Fruit fly (Drosophila melanogaster) whole organism, embryonic: ENCODE data around the gene CG7365.

ENCODE experiments used
- BtbVII ChIP-seq: fragments of 200-800 bp; sonication (Bioruptor generic); optimal IDR thresholded peaks from 3 replicates; lab custom pipeline; 2017; ENCODE audit warnings: missing biosample characterization, mild to moderate bottlenecking, missing genetic modification characterization
- Bteb2 ChIP-seq: fragments of 200-800 bp; sonication (Bioruptor generic); optimal IDR thresholded peaks from 2 replicates; lab custom pipeline; 2016; ENCODE audit warnings: missing biosample characterization, missing genetic modification characterization
- CG11504 ChIP-seq: fragments of 200-800 bp; sonication (Bioruptor generic); optimal IDR thresholded peaks from 3 replicates; lab custom pipeline; 2019; ENCODE audit warnings: missing biosample characterization, mild to moderate bottlenecking, missing genetic modification characterization, moderate library complexity
- CG13287 ChIP-seq: fragments of 200-800 bp; sonication (Bioruptor generic); IDR thresholded peaks from 2 replicates; pipeline ENCODE4 v1.3.6; 2022; ENCODE audit warnings: missing biosample characterization, missing genetic modification characterization; ENCODE audit not compliant: partially characterized antibody
- CG13775 ChIP-seq: fragments of 200-800 bp; sonication (Bioruptor generic); optimal IDR thresholded peaks from 3 replicates; lab custom pipeline; 2017; ENCODE audit warnings: missing biosample characterization, mild to moderate bottlenecking, missing genetic modification characterization
- CG13894 ChIP-seq: fragments of 200-800 bp; sonication (Bioruptor generic); optimal IDR thresholded peaks from 3 replicates; lab custom pipeline; 2018; ENCODE audit warnings: missing biosample characterization, mild to moderate bottlenecking, missing genetic modification characterization, moderate library complexity
- CG14014 ChIP-seq: fragments of 200-800 bp; sonication (Bioruptor generic); IDR thresholded peaks from 2 replicates; pipeline ENCODE4 v1.3.6; 2022; ENCODE audit warnings: missing biosample characterization, missing genetic modification characterization
- CG1529 ChIP-seq: fragments of 200-800 bp; sonication (Bioruptor generic); optimal IDR thresholded peaks from 3 replicates; lab custom pipeline; 2018; ENCODE audit warnings: missing biosample characterization, missing genetic modification characterization
- CG15514 ChIP-seq: fragments of 200-800 bp; sonication (Bioruptor generic); optimal IDR thresholded peaks from 3 replicates; lab custom pipeline; 2017; ENCODE audit warnings: missing biosample characterization, missing genetic modification characterization, mild to moderate bottlenecking, moderate library complexity, missing genetic modification reagents
- CG1647 ChIP-seq: fragments of 200-800 bp; sonication (Bioruptor generic); optimal IDR thresholded peaks from 3 replicates; lab custom pipeline; 2016; ENCODE audit warnings: missing biosample characterization, missing genetic modification characterization
- CG16813 ChIP-seq: fragments of 200-800 bp; sonication (Bioruptor generic); IDR thresholded peaks from 3 replicates; pipeline ENCODE4 v1.3.6; 2022; ENCODE audit warnings: missing biosample characterization, missing genetic modification characterization; ENCODE audit not compliant: partially characterized antibody
- CG17829 ChIP-seq: fragments of 200-800 bp; optimal IDR thresholded peaks from 2 replicates; lab custom pipeline; 2019; ENCODE audit warnings: missing biosample characterization, mild to moderate bottlenecking, missing genetic modification characterization, moderate library complexity
- CG18764 ChIP-seq: fragments of 200-800 bp; sonication (Bioruptor generic); optimal IDR thresholded peaks from 3 replicates; lab custom pipeline; 2016; ENCODE audit warnings: missing biosample characterization, missing genetic modification characterization
- CG2120 ChIP-seq: fragments of 200-800 bp; sonication (Bioruptor generic); optimal IDR thresholded peaks from 3 replicates; lab custom pipeline; 2016; ENCODE audit warnings: missing biosample characterization, missing genetic modification characterization
- CG33213 ChIP-seq: fragments of 200-800 bp; sonication (Bioruptor generic); optimal IDR thresholded peaks from 3 replicates; lab custom pipeline; 2016; ENCODE audit warnings: missing biosample characterization, missing genetic modification characterization
- CG42726 ChIP-seq: fragments of 200-800 bp; sonication (Bioruptor generic); IDR thresholded peaks from 2 replicates; pipeline ENCODE4 v1.3.6; 2022; ENCODE audit warnings: missing biosample characterization, missing genetic modification characterization; ENCODE audit not compliant: partially characterized antibody
- CG4328 ChIP-seq: fragments of 200-800 bp; sonication (Bioruptor generic); optimal IDR thresholded peaks from 3 replicates; lab custom pipeline; 2017; ENCODE audit warnings: missing biosample characterization, missing genetic modification reagents, missing genetic modification characterization
- CG4854 ChIP-seq: fragments of 200-800 bp; sonication (Bioruptor generic); optimal IDR thresholded peaks from 2 replicates; lab custom pipeline; 2016; ENCODE audit warnings: missing biosample characterization, missing genetic modification characterization, inconsistent platforms
- CG6765 ChIP-seq: fragments of 200-800 bp; sonication (Bioruptor generic); optimal IDR thresholded peaks from 3 replicates; lab custom pipeline; 2017; ENCODE audit warnings: missing biosample characterization, mild to moderate bottlenecking, missing genetic modification characterization
- CG7987 ChIP-seq: fragments of 200-800 bp; sonication (Bioruptor generic); optimal IDR thresholded peaks from 2 replicates; lab custom pipeline; 2018; ENCODE audit warnings: missing biosample characterization, mild to moderate bottlenecking, missing genetic modification characterization, moderate library complexity
- CG8290 ChIP-seq, 3 experiments: fragments of 200-800 bp; sonication (Bioruptor generic); optimal IDR thresholded peaks; 2 replicates each; lab custom pipeline; 2016 to 2019; ENCODE audit warnings: missing biosample characterization in 3 of 3, missing genetic modification characterization in 3 of 3, mild to moderate bottlenecking in 2 of 3, moderate library complexity in 1 of 3
- CG9876 ChIP-seq: fragments of 200-800 bp; sonication (Bioruptor generic); optimal IDR thresholded peaks from 2 replicates; lab custom pipeline; 2016; ENCODE audit warnings: missing biosample characterization, missing genetic modification characterization
- CTCF ChIP-seq: fragments of 200-800 bp; sonication (Bioruptor generic); optimal IDR thresholded peaks from 2 replicates; lab custom pipeline; 2017; ENCODE audit warnings: missing biosample characterization, mild to moderate bottlenecking, missing genetic modification characterization, moderate library complexity
- Dek ChIP-seq: fragments of 200-800 bp; sonication (Bioruptor generic); optimal IDR thresholded peaks from 3 replicates; lab custom pipeline; 2019; ENCODE audit warnings: missing biosample characterization, mild to moderate bottlenecking, missing genetic modification characterization, moderate library complexity
- Dll ChIP-seq: fragments of 200-800 bp; sonication (Bioruptor generic); IDR thresholded peaks from 4 replicates; pipeline ENCODE4 v1.3.6; 2022; ENCODE audit warnings: missing biosample characterization, missing genetic modification characterization; ENCODE audit not compliant: partially characterized antibody
- HLH4C ChIP-seq: fragments of 200-800 bp; sonication (Bioruptor generic); IDR thresholded peaks from 3 replicates; pipeline ENCODE4 v1.3.6; 2022; ENCODE audit warnings: missing biosample characterization, missing genetic modification characterization; ENCODE audit not compliant: partially characterized antibody
- HmgD ChIP-seq: fragments of 200-800 bp; sonication (Bioruptor generic); optimal IDR thresholded peaks from 3 replicates; lab custom pipeline; 2016; ENCODE audit warnings: missing biosample characterization, missing genetic modification characterization
- HmgZ ChIP-seq: fragments of 200-800 bp; sonication (Bioruptor generic); optimal IDR thresholded peaks from 2 replicates; lab custom pipeline; 2018; ENCODE audit warnings: missing biosample characterization, mild to moderate bottlenecking, missing genetic modification characterization
- Hmr ChIP-seq: fragments of 200-800 bp; sonication (Bioruptor generic); optimal IDR thresholded peaks from 3 replicates; lab custom pipeline; 2017; ENCODE audit warnings: mild to moderate bottlenecking, missing biosample characterization, missing genetic modification reagents, missing genetic modification characterization
- MESR4 ChIP-seq: fragments of 200-800 bp; sonication (Bioruptor generic); optimal IDR thresholded peaks from 2 replicates; lab custom pipeline; 2018; ENCODE audit warnings: missing biosample characterization, mild to moderate bottlenecking, missing genetic modification characterization, moderate library complexity
- NC2β ChIP-seq: fragments of 200-800 bp; sonication (Bioruptor generic); optimal IDR thresholded peaks from 2 replicates; lab custom pipeline; 2016; ENCODE audit warnings: missing biosample characterization, missing genetic modification characterization
- Oli ChIP-seq: fragments of 200-800 bp; sonication (Bioruptor generic); optimal IDR thresholded peaks from 2 replicates; lab custom pipeline; 2018; ENCODE audit warnings: missing biosample characterization, mild to moderate bottlenecking, missing genetic modification characterization, moderate library complexity
- Opbp ChIP-seq: fragments of 200-800 bp; sonication (Bioruptor generic); IDR thresholded peaks from 3 replicates; pipeline ENCODE4 v1.3.6; 2022; ENCODE audit warnings: missing biosample characterization, missing genetic modification characterization; ENCODE audit not compliant: partially characterized antibody
- abd-A ChIP-seq: fragments of 200-800 bp; sonication (Bioruptor generic); optimal IDR thresholded peaks from 3 replicates; lab custom pipeline; 2019; ENCODE audit warnings: missing biosample characterization, mild to moderate bottlenecking, missing genetic modification characterization, moderate library complexity
- amos ChIP-seq: fragments of 200-800 bp; sonication (Bioruptor generic); IDR thresholded peaks from 2 replicates; pipeline ENCODE4 v1.3.6; 2022; ENCODE audit warnings: missing biosample characterization, missing genetic modification characterization; ENCODE audit not compliant: partially characterized antibody
- caup ChIP-seq: fragments of 200-800 bp; sonication (Bioruptor generic); optimal IDR thresholded peaks from 3 replicates; lab custom pipeline; 2017; ENCODE audit warnings: missing biosample characterization, mild to moderate bottlenecking, missing genetic modification characterization, moderate library complexity; ENCODE audit not compliant: severe bottlenecking
- chm ChIP-seq: fragments of 200-800 bp; sonication (Bioruptor generic); IDR thresholded peaks from 2 replicates; pipeline ENCODE4 v1.3.6; 2022; ENCODE audit warnings: missing biosample characterization, missing genetic modification characterization
- eve ChIP-seq, 2 experiments: fragments of >200 bp; optimal IDR thresholded peaks; 2 replicates each; lab custom pipeline; 2017; ENCODE audit warnings: missing biosample characterization in 2 of 2, missing genetic modification characterization in 2 of 2
- gfzf ChIP-seq: fragments of 200-800 bp; sonication (Bioruptor generic); optimal IDR thresholded peaks from 2 replicates; lab custom pipeline; 2016; ENCODE audit warnings: missing biosample characterization, mild to moderate bottlenecking, missing genetic modification characterization, moderate library complexity
- knrl ChIP-seq: fragments of 200-800 bp; sonication (Bioruptor generic); IDR thresholded peaks from 3 replicates; pipeline ENCODE4 v1.3.6; 2022; ENCODE audit warnings: missing biosample characterization, missing genetic modification characterization; ENCODE audit not compliant: partially characterized antibody
- luna ChIP-seq: fragments of 200-800 bp; sonication (Bioruptor generic); optimal IDR thresholded peaks from 2 replicates; lab custom pipeline; 2016; ENCODE audit warnings: missing biosample characterization, missing genetic modification characterization
- mam ChIP-seq: fragments of 200-800 bp; sonication (Bioruptor generic); optimal IDR thresholded peaks from 3 replicates; lab custom pipeline; 2016; ENCODE audit warnings: missing biosample characterization, missing genetic modification characterization
- pho ChIP-seq: fragments of 200-800 bp; sonication (Bioruptor generic); optimal IDR thresholded peaks from 2 replicates; lab custom pipeline; 2016; ENCODE audit warnings: missing biosample characterization, missing genetic modification characterization
- pita ChIP-seq: fragments of 200-800 bp; sonication (Bioruptor generic); optimal IDR thresholded peaks from 2 replicates; lab custom pipeline; 2017; ENCODE audit warnings: missing biosample characterization, mild to moderate bottlenecking, missing genetic modification characterization
- pnt ChIP-seq: fragments of 200-800 bp; sonication (Bioruptor generic); optimal IDR thresholded peaks from 3 replicates; lab custom pipeline; 2016; ENCODE audit warnings: missing biosample characterization, missing genetic modification characterization
- slbo ChIP-seq: fragments of 200-800 bp; sonication (Bioruptor generic); IDR thresholded peaks from 2 replicates; pipeline ENCODE4 v1.3.6; 2022; ENCODE audit warnings: missing biosample characterization, missing genetic modification characterization
- tll ChIP-seq, 2 experiments: fragments of 200-800 bp in 1 of 2; fragments of >200 bp in 1 of 2; sonication (Bioruptor generic) in 1 of 2; optimal IDR thresholded peaks; 2 replicates each; lab custom pipeline; 2017 to 2019; ENCODE audit warnings: missing biosample characterization in 2 of 2, missing genetic modification characterization in 2 of 2, mild to moderate bottlenecking in 1 of 2, moderate library complexity in 1 of 2
- trem ChIP-seq: fragments of 200-800 bp; optimal IDR thresholded peaks from 3 replicates; lab custom pipeline; 2019; ENCODE audit warnings: missing biosample characterization, mild to moderate bottlenecking, missing genetic modification characterization, moderate library complexity
- vnd ChIP-seq: fragments of 200-800 bp; sonication (Bioruptor generic); IDR thresholded peaks from 3 replicates; pipeline ENCODE4 v1.3.6; 2022; ENCODE audit warnings: missing biosample characterization, missing genetic modification characterization; ENCODE audit not compliant: partially characterized antibody

CG7365 gene

dm6 chr3L:20097312-20097711, 29.9 kb downstream of the CG7365 start (continued):
- TF ChIP-seq CG1647 (GFP tag; lab: Kevin White, UChicago) = peak; percentile 19
- TF ChIP-seq vnd (GFP tag; lab: Robert Waterston, UW) = 0 out of 3 replicates have a peak, but pooled peaks have one; percentile 45
- TF ChIP-seq luna (GFP tag; lab: Kevin White, UChicago) = peak; percentile 48
- TF ChIP-seq CG9876 (GFP tag; lab: Kevin White, UChicago) = peak; percentile 38
- TF ChIP-seq Oli (tag; lab: Kevin White, UChicago) = no peak
- no peak for TF ChIP-seq CG14014 (GFP tag; lab: Robert Waterston, UW)
- no peak for TF ChIP-seq CG13775
- no peak for TF ChIP-seq CG8290 (GFP tag; optimal IDR thresholded peaks at IDR 0.05; lab: Kevin White, UChicago)
- TF ChIP-seq CG8290 (tag; optimal IDR thresholded peaks at IDR 0.05; lab: Kevin White, UChicago) = peak in 1 of 2 experiments; percentile 56
- TF ChIP-seq abd-A (tag; lab: Kevin White, UChicago) = peak; percentile 57
- TF ChIP-seq CG13894 (tag; lab: Kevin White, UChicago) = peak; percentile 56
- TF ChIP-seq CG13287 = peak; percentile 34; the same call in 1 of the 2 replicates
- TF ChIP-seq Dek = peak; percentile 17
- peak; percentile 81 for TF ChIP-seq amos (GFP tag; lab: Robert Waterston, UW)
- TF ChIP-seq BtbVII (GFP tag; lab: Kevin White, UChicago) = no peak
- no peak for TF ChIP-seq CG15514 (GFP tag; lab: Kevin White, UChicago)
- peak; percentile 36 for TF ChIP-seq pho (GFP tag; lab: Kevin White, UChicago)
- TF ChIP-seq HmgD (GFP tag; lab: Kevin White, UChicago) = peak; percentile 63
- peak; percentile 24 for TF ChIP-seq Hmr
- TF ChIP-seq Dll (GFP tag; lab: Robert Waterston, UW) = no peak
- no peak for TF ChIP-seq trem (tag; lab: Kevin White, UChicago)
- TF ChIP-seq CG17829 (tag; lab: Kevin White, UChicago) = peak; percentile 3
- TF ChIP-seq CG16813 (GFP tag; lab: Robert Waterston, UW) = peak; percentile 60; the same call in 2 of the 3 replicates
- TF ChIP-seq HmgZ (tag; lab: Kevin White, UChicago) = peak; percentile 41
- peak; percentile 5 for TF ChIP-seq pnt (GFP tag; lab: Kevin White, UChicago)
- TF ChIP-seq CTCF (GFP tag; lab: Kevin White, UChicago) = peak; percentile 94
- 0 out of 3 replicates have a peak, but pooled peaks have one; percentile 36 for TF ChIP-seq HLH4C (GFP tag; lab: Robert Waterston, UW)
- peak; percentile 36; the same call in 1 of the 3 replicates for TF ChIP-seq Opbp (GFP tag; lab: Robert Waterston, UW)
- TF ChIP-seq knrl = peak; percentile 73
- peak; percentile 20 for TF ChIP-seq CG2120 (GFP tag; lab: Kevin White, UChicago)
- peak; percentile 11 for TF ChIP-seq CG33213 (GFP tag; lab: Kevin White, UChicago)
- TF ChIP-seq CG7987 = no peak
- peak; percentile 91 for TF ChIP-seq CG42726 (GFP tag; lab: Robert Waterston, UW)
- TF ChIP-seq CG18764 (GFP tag; lab: Kevin White, UChicago) = peak; percentile 20
- TF ChIP-seq slbo (GFP tag; lab: Robert Waterston, UW) = 0 out of 2 replicates have a peak, but pooled peaks have one; percentile 11

- no peak for TF ChIP-seq eve (GFP tag; optimal IDR thresholded peaks at IDR 0.05; lab: Kevin White, UChicago)
- TF ChIP-seq CG6765 (GFP tag; lab: Kevin White, UChicago) = no peak
- no peak for TF ChIP-seq CG4328 (GFP tag; lab: Kevin White, UChicago)
- TF ChIP-seq pita (GFP tag; lab: Kevin White, UChicago) = no peak
- TF ChIP-seq mam (GFP tag; lab: Kevin White, UChicago) = no peak
- TF ChIP-seq CG4854 (GFP tag; lab: Kevin White, UChicago) = no peak
- no peak for TF ChIP-seq CG1529
- TF ChIP-seq CG9876 (GFP tag; lab: Kevin White, UChicago) = no peak
- no peak for TF ChIP-seq Bteb2 (GFP tag; lab: Kevin White, UChicago)
- TF ChIP-seq NC2β (GFP tag; lab: Kevin White, UChicago) = no peak
- TF ChIP-seq caup (GFP tag; lab: Kevin White, UChicago) = no peak
- TF ChIP-seq chm (GFP tag; lab: Robert Waterston, UW) = no peak
- no peak for TF ChIP-seq tll (GFP tag; optimal IDR thresholded peaks at IDR 0.05; lab: Kevin White, UChicago)
- TF ChIP-seq MESR4 = no peak
- no peak for TF ChIP-seq CG11504 (tag; lab: Kevin White, UChicago)
- no peak for TF ChIP-seq gfzf
Measured at dm6 chr3L:20088755-20089334, 38.3 kb downstream of the CG7365 start, which contains the start of gene sNPF-R. Gene sNPF-R, minus strand, starts transcription at chr3L:20089007.
